Fruit fly (Drosophila melanogaster) whole organism, wandering third instar larva: Measurements from ENCODE around the gene Arpc3B.

Source experiments
- Dfd ChIP-seq: fragments of >200 bp; optimal IDR thresholded peaks from 2 replicates; lab custom pipeline; 2017; ENCODE audit warnings: missing biosample characterization, missing genetic modification characterization
- HLH106 ChIP-seq: fragments of 200-800 bp; optimal IDR thresholded peaks from 3 replicates; lab custom pipeline; 2019; ENCODE audit warnings: missing biosample characterization, mild to moderate bottlenecking, missing genetic modification characterization, moderate library complexity
- fru ChIP-seq: fragments of 200-800 bp; sonication (Bioruptor generic); optimal IDR thresholded peaks from 3 replicates; lab custom pipeline; 2016; ENCODE audit warnings: missing biosample characterization, mild to moderate bottlenecking, missing genetic modification characterization

- no peak for TF ChIP-seq Dfd (GFP tag; lab: Kevin White, UChicago)
- no peak for TF ChIP-seq HLH106 (tag; lab: Kevin White, UChicago)
- TF ChIP-seq fru (GFP tag; lab: Kevin White, UChicago): no peak
Measured at dm6 chrX:17093431-17093830, 12.2 kb downstream of the Arpc3B start.
